Fruit fly (Drosophila melanogaster) whole organism, embryonic: Measurements from ENCODE around the gene fmt.

Source experiments
- Ada2b ChIP-seq: fragments of 200-800 bp; sonication (Bioruptor generic); IDR thresholded peaks from 2 replicates; pipeline ENCODE4 v1.3.6; 2022; ENCODE audit warnings: missing biosample characterization, missing genetic modification characterization
- Bteb2 ChIP-seq: fragments of 200-800 bp; sonication (Bioruptor generic); optimal IDR thresholded peaks from 2 replicates; lab custom pipeline; 2016; ENCODE audit warnings: missing biosample characterization, missing genetic modification characterization
- C15 ChIP-seq: fragments of 200-800 bp; sonication (Bioruptor generic); IDR thresholded peaks from 3 replicates; pipeline ENCODE4 v1.3.6; 2022; ENCODE audit warnings: missing biosample characterization, missing genetic modification characterization
- CG1024 ChIP-seq: fragments of 200-800 bp; sonication (Bioruptor generic); IDR thresholded peaks from 2 replicates; pipeline ENCODE4 v1.3.6; 2022; ENCODE audit warnings: missing biosample characterization, missing genetic modification characterization
- CG10274 ChIP-seq: fragments of 200-800 bp; sonication (Bioruptor generic); optimal IDR thresholded peaks from 3 replicates; lab custom pipeline; 2017; ENCODE audit warnings: missing biosample characterization, mild to moderate bottlenecking, missing genetic modification characterization
- CG10565 ChIP-seq: fragments of 200-800 bp; sonication (Bioruptor generic); optimal IDR thresholded peaks from 3 replicates; lab custom pipeline; 2016; ENCODE audit warnings: missing biosample characterization, mild to moderate bottlenecking, missing genetic modification characterization
- CG11696 ChIP-seq: fragments of 200-800 bp; sonication (Bioruptor generic); IDR thresholded peaks from 2 replicates; pipeline ENCODE4 v1.3.6; 2022; ENCODE audit warnings: missing biosample characterization, missing genetic modification characterization
- CG12071 ChIP-seq: fragments of 200-800 bp; sonication (Bioruptor generic); optimal IDR thresholded peaks from 3 replicates; lab custom pipeline; 2018; ENCODE audit warnings: missing biosample characterization, mild to moderate bottlenecking, missing genetic modification characterization
- CG12155 ChIP-seq: fragments of 200-800 bp; sonication (Bioruptor generic); optimal IDR thresholded peaks from 3 replicates; lab custom pipeline; 2016; ENCODE audit warnings: missing biosample characterization, missing genetic modification characterization
- CG1233 ChIP-seq: fragments of 200-800 bp; sonication (Bioruptor generic); optimal IDR thresholded peaks from 4 replicates; lab custom pipeline; 2018; ENCODE audit warnings: missing biosample characterization, mild to moderate bottlenecking, missing genetic modification characterization
- CG14014 ChIP-seq: fragments of 200-800 bp; sonication (Bioruptor generic); IDR thresholded peaks from 2 replicates; pipeline ENCODE4 v1.3.6; 2022; ENCODE audit warnings: missing biosample characterization, missing genetic modification characterization
- CG14050 ChIP-seq: fragments of 200-800 bp; sonication (Bioruptor generic); IDR thresholded peaks from 3 replicates; pipeline ENCODE4 v1.3.6; 2022; ENCODE audit warnings: missing biosample characterization, missing genetic modification characterization
- CG14441 ChIP-seq: fragments of 200-800 bp; sonication (Bioruptor generic); IDR thresholded peaks from 2 replicates; pipeline ENCODE4 v1.3.6; 2022; ENCODE audit warnings: missing biosample characterization, missing genetic modification characterization
- CG17359 ChIP-seq: fragments of 200-800 bp; sonication (Bioruptor generic); optimal IDR thresholded peaks from 3 replicates; lab custom pipeline; 2018; ENCODE audit warnings: missing biosample characterization, mild to moderate bottlenecking, missing genetic modification characterization, moderate library complexity
- CG17361 ChIP-seq: fragments of 200-800 bp; sonication (Bioruptor generic); IDR thresholded peaks from 3 replicates; pipeline ENCODE4 v1.3.6; 2022; ENCODE audit warnings: missing biosample characterization, missing genetic modification characterization
- CG2202 ChIP-seq: fragments of 200-800 bp; sonication (Bioruptor generic); optimal IDR thresholded peaks from 2 replicates; lab custom pipeline; 2018; ENCODE audit warnings: missing biosample characterization, mild to moderate bottlenecking, missing genetic modification characterization
- CG30020 ChIP-seq: fragments of 200-800 bp; optimal IDR thresholded peaks from 2 replicates; lab custom pipeline; 2019; ENCODE audit warnings: missing biosample characterization, mild to moderate bottlenecking, missing genetic modification characterization, moderate library complexity
- CG3065 ChIP-seq: fragments of 200-800 bp; sonication (Bioruptor generic); optimal IDR thresholded peaks from 2 replicates; lab custom pipeline; 2016; ENCODE audit warnings: missing biosample characterization, missing genetic modification characterization
- CG31365 ChIP-seq: fragments of 200-800 bp; sonication (Bioruptor generic); optimal IDR thresholded peaks from 2 replicates; lab custom pipeline; 2018; ENCODE audit warnings: missing biosample characterization, mild to moderate bottlenecking, missing genetic modification characterization
- CG32532 ChIP-seq: fragments of 200-800 bp; sonication (Bioruptor generic); IDR thresholded peaks from 2 replicates; pipeline ENCODE4 v1.3.6; 2022; ENCODE audit warnings: missing biosample characterization, missing genetic modification characterization
- CG33213 ChIP-seq: fragments of 200-800 bp; sonication (Bioruptor generic); optimal IDR thresholded peaks from 3 replicates; lab custom pipeline; 2016; ENCODE audit warnings: missing biosample characterization, missing genetic modification characterization
- CG5953 ChIP-seq: fragments of 200-800 bp; sonication (Bioruptor generic); IDR thresholded peaks from 2 replicates; pipeline ENCODE4 v1.3.6; 2022; ENCODE audit warnings: missing biosample characterization, missing genetic modification characterization
- CG6791 ChIP-seq: fragments of 200-800 bp; sonication (Bioruptor generic); IDR thresholded peaks from 3 replicates; pipeline ENCODE4 v1.3.6; 2022; ENCODE audit warnings: missing biosample characterization, missing genetic modification characterization; ENCODE audit not compliant: partially characterized antibody
- CG6813 ChIP-seq: fragments of 200-800 bp; sonication (Bioruptor generic); optimal IDR thresholded peaks from 2 replicates; lab custom pipeline; 2017; ENCODE audit warnings: missing biosample characterization, missing genetic modification characterization, mild to moderate bottlenecking, moderate library complexity, missing genetic modification reagents
- Camta ChIP-seq: fragments of 200-800 bp; sonication (Bioruptor generic); optimal IDR thresholded peaks from 2 replicates; lab custom pipeline; 2016; ENCODE audit warnings: missing biosample characterization, missing genetic modification characterization
- Dip2 ChIP-seq: fragments of 200-800 bp; sonication (Bioruptor generic); IDR thresholded peaks from 2 replicates; pipeline ENCODE4 v1.3.6; 2022; ENCODE audit warnings: missing biosample characterization, missing genetic modification characterization
- E2f1 ChIP-seq: fragments of 200-800 bp; sonication (Bioruptor generic); IDR thresholded peaks from 2 replicates; pipeline ENCODE4 v1.3.6; 2022; ENCODE audit warnings: missing biosample characterization, missing genetic modification characterization
- Fer2 ChIP-seq: fragments of 200-800 bp; sonication (Bioruptor generic); optimal IDR thresholded peaks from 2 replicates; lab custom pipeline; 2018; ENCODE audit warnings: missing biosample characterization, mild to moderate bottlenecking, missing genetic modification characterization, moderate library complexity
- GATAe ChIP-seq: fragments of 200-800 bp; sonication (Bioruptor generic); conservative IDR thresholded peaks from 2 replicates; pipeline ENCODE4 v1.3.6; 2022; ENCODE audit warnings: missing biosample characterization, missing genetic modification characterization
- Lhr ChIP-seq: fragments of 200-800 bp; sonication (Bioruptor generic); optimal IDR thresholded peaks from 3 replicates; lab custom pipeline; 2017; ENCODE audit warnings: mild to moderate bottlenecking, missing biosample characterization, missing genetic modification reagents, missing genetic modification characterization
- Nf-YA ChIP-seq: fragments of 200-800 bp; sonication (Bioruptor generic); IDR thresholded peaks from 2 replicates; pipeline ENCODE4 v1.3.6; 2022; ENCODE audit warnings: missing biosample characterization, missing genetic modification characterization
- Oli ChIP-seq: fragments of 200-800 bp; sonication (Bioruptor generic); optimal IDR thresholded peaks from 2 replicates; lab custom pipeline; 2018; ENCODE audit warnings: missing biosample characterization, mild to moderate bottlenecking, missing genetic modification characterization, moderate library complexity
- Opbp ChIP-seq: fragments of 200-800 bp; sonication (Bioruptor generic); IDR thresholded peaks from 3 replicates; pipeline ENCODE4 v1.3.6; 2022; ENCODE audit warnings: missing biosample characterization, missing genetic modification characterization; ENCODE audit not compliant: partially characterized antibody
- Ptx1 ChIP-seq: fragments of 200-800 bp; sonication (Bioruptor generic); IDR thresholded peaks from 2 replicates; pipeline ENCODE4 v1.3.6; 2022; ENCODE audit warnings: missing biosample characterization, missing genetic modification characterization
- abd-A ChIP-seq: fragments of 200-800 bp; sonication (Bioruptor generic); optimal IDR thresholded peaks from 3 replicates; lab custom pipeline; 2019; ENCODE audit warnings: missing biosample characterization, mild to moderate bottlenecking, missing genetic modification characterization, moderate library complexity
- az2 ChIP-seq: fragments of 200-800 bp; sonication (Bioruptor generic); optimal IDR thresholded peaks from 3 replicates; lab custom pipeline; 2016; ENCODE audit warnings: missing biosample characterization, missing genetic modification characterization
- bigmax ChIP-seq: fragments of 200-800 bp; sonication (Bioruptor generic); optimal IDR thresholded peaks from 2 replicates; lab custom pipeline; 2018; ENCODE audit warnings: missing biosample characterization, mild to moderate bottlenecking, missing genetic modification characterization
- da ChIP-seq: fragments of 200-800 bp; sonication (Bioruptor generic); optimal IDR thresholded peaks from 2 replicates; lab custom pipeline; 2016; ENCODE audit warnings: missing biosample characterization, missing genetic modification characterization
- fd102C ChIP-seq: fragments of 200-800 bp; sonication (Bioruptor generic); optimal IDR thresholded peaks from 2 replicates; lab custom pipeline; 2018; ENCODE audit warnings: missing biosample characterization, mild to moderate bottlenecking, missing genetic modification characterization, moderate library complexity
- gcm2 ChIP-seq: fragments of 200-800 bp; sonication (Bioruptor generic); optimal IDR thresholded peaks from 2 replicates; lab custom pipeline; 2016; ENCODE audit warnings: missing biosample characterization, missing genetic modification characterization
- grn ChIP-seq: fragments of 200-800 bp; sonication (Bioruptor generic); optimal IDR thresholded peaks from 3 replicates; lab custom pipeline; 2017; ENCODE audit warnings: missing biosample characterization, missing genetic modification characterization
- her ChIP-seq: fragments of 200-800 bp; sonication (Bioruptor generic); optimal IDR thresholded peaks from 2 replicates; lab custom pipeline; 2016; ENCODE audit warnings: missing biosample characterization, missing genetic modification characterization
- nau ChIP-seq: fragments of 200-800 bp; sonication (Bioruptor generic); optimal IDR thresholded peaks from 3 replicates; lab custom pipeline; 2017; ENCODE audit warnings: missing biosample characterization, mild to moderate bottlenecking, missing genetic modification characterization, missing genetic modification reagents
- oc ChIP-seq: fragments of 200-800 bp; sonication (Bioruptor generic); optimal IDR thresholded peaks from 2 replicates; lab custom pipeline; 2018; ENCODE audit warnings: missing biosample characterization, mild to moderate bottlenecking, missing genetic modification characterization, moderate library complexity
- otp ChIP-seq: fragments of 200-800 bp; sonication (Bioruptor generic); IDR thresholded peaks from 3 replicates; pipeline ENCODE4, ENCODE4 v1.3.6; 2022; ENCODE audit warnings: missing biosample characterization, missing genetic modification characterization
- pnt ChIP-seq: fragments of 200-800 bp; sonication (Bioruptor generic); optimal IDR thresholded peaks from 3 replicates; lab custom pipeline; 2016; ENCODE audit warnings: missing biosample characterization, missing genetic modification characterization
- ranshi ChIP-seq: fragments of 200-800 bp; sonication (Bioruptor generic); IDR thresholded peaks from 2 replicates; pipeline ENCODE4 v1.3.6; 2022; ENCODE audit warnings: missing biosample characterization, missing genetic modification characterization
- run ChIP-seq: fragments of 200-800 bp; sonication (Bioruptor generic); optimal IDR thresholded peaks from 3 replicates; lab custom pipeline; 2018; ENCODE audit warnings: missing biosample characterization, mild to moderate bottlenecking, missing genetic modification characterization
- twi ChIP-seq: fragments of 200-800 bp; optimal IDR thresholded peaks from 2 replicates; lab custom pipeline; 2019; ENCODE audit warnings: missing biosample characterization, mild to moderate bottlenecking, missing genetic modification characterization, moderate library complexity
- vfl ChIP-seq: fragments of 200-800 bp; sonication (Bioruptor generic); optimal IDR thresholded peaks from 2 replicates; lab custom pipeline; 2016; ENCODE audit warnings: missing biosample characterization, missing genetic modification characterization
- zf30C ChIP-seq: fragments of 200-800 bp; sonication (Bioruptor generic); optimal IDR thresholded peaks from 3 replicates; lab custom pipeline; 2018; ENCODE audit warnings: missing biosample characterization, mild to moderate bottlenecking, missing genetic modification characterization

fmt gene

DNA sequence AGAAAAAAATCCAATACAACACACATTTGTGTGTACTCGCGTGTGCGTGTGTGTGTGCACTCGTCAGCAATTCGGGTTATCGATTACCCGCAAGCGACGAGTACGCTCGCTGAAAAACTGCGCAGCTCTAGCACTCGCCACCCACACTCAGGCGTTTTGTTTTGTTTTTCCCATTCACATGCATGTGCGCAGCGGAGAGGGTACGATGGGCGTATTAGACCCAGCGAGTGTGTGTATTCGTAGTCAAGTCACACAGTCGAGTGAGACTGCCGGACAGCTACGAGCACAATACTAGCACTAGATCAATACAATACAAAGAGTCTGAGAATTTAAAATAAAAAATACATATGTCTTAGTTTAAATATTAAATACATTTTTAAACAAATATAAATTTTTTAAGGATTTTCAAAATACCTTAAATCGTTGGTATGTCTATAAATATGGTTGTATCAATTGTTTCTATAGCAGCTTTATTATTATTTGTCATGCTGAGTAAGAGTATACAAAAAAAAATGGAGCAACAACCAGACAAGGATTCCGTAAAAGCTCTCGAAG lies 11.3 kb upstream of the fmt start, which contains the start of the genes D19B and CG43293 (continued):
- TF ChIP-seq bigmax (GFP tag; lab: Kevin White, UChicago) (peak; percentile 11), Camta (GFP tag; lab: Kevin White, UChicago) (peak; percentile 83), da (GFP tag; lab: Kevin White, UChicago) (peak; percentile 50), nau (GFP tag; lab: Kevin White, UChicago) (no peak), Dip2 (no peak), CG10274 (GFP tag; lab: Kevin White, UChicago) (peak; percentile 80), fd102C (GFP tag; lab: Kevin White, UChicago) (peak; percentile 12), CG1024 (peak; percentile 86), CG12155 (peak; percentile 100), CG17359 (tag; lab: Kevin White, UChicago) (peak; percentile 92), E2f1 (GFP tag; lab: Robert Waterston, UW) (peak; percentile 91), twi (tag; lab: Kevin White, UChicago) (peak; percentile 70), Opbp (peak; percentile 77; the same call in 2 of the 3 replicates), CG1233 (GFP tag; lab: Kevin White, UChicago) (peak; percentile 90), CG11696 (GFP tag; lab: Robert Waterston, UW) (peak; percentile 99), CG32532 (peak; percentile 97), GATAe (GFP tag; lab: Robert Waterston, UW) (no peak; the same call in 1 of the 2 replicates), Oli (peak; percentile 83), CG6791 (peak; percentile 59; the same call in 2 of the 3 replicates), CG12071 (GFP tag; lab: Kevin White, UChicago) (peak; percentile 88), CG5953 (GFP tag; lab: Robert Waterston, UW) (peak; percentile 87), her (peak; percentile 88), oc (tag; lab: Kevin White, UChicago) (peak; percentile 83), Ada2b (peak; percentile 90), CG10565 (no peak), CG17361 (GFP tag; lab: Robert Waterston, UW) (peak; percentile 91), otp (peak; percentile 90), grn (GFP tag; lab: Kevin White, UChicago) (no peak), CG6813 (GFP tag; lab: Kevin White, UChicago) (peak; percentile 86), abd-A (tag; lab: Kevin White, UChicago) (no peak), CG3065 (GFP tag; lab: Kevin White, UChicago) (peak; percentile 90), CG2202 (peak; percentile 75), CG33213 (GFP tag; lab: Kevin White, UChicago) (peak; percentile 81), ranshi (GFP tag; lab: Robert Waterston, UW) (peak; percentile 90), CG14441 (GFP tag; lab: Robert Waterston, UW) (peak; percentile 93), zf30C (GFP tag; lab: Kevin White, UChicago) (peak; percentile 25), run (tag; lab: Kevin White, UChicago) (no peak), Fer2 (tag; lab: Kevin White, UChicago) (peak; percentile 71), vfl (GFP tag; lab: Kevin White, UChicago) (peak; percentile 87), gcm2 (GFP tag; lab: Kevin White, UChicago) (peak; percentile 66), Nf-YA (GFP tag; lab: Robert Waterston, UW) (peak; percentile 70), az2 (GFP tag; lab: Kevin White, UChicago) (peak; percentile 94), CG31365 (tag; lab: Kevin White, UChicago) (peak; percentile 58), Lhr (peak; percentile 63), pnt (GFP tag; lab: Kevin White, UChicago) (peak; percentile 83), Ptx1 (GFP tag; lab: Robert Waterston, UW) (peak; percentile 94), CG14050 (GFP tag; lab: Robert Waterston, UW) (peak; percentile 82), C15 (GFP tag; lab: Robert Waterston, UW) (peak; percentile 89), CG30020 (tag; lab: Kevin White, UChicago) (peak; percentile 53), Bteb2 (peak; percentile 78), CG14014 (GFP tag; lab: Robert Waterston, UW) (peak; percentile 92)
